Worm (Caenorhabditis elegans): ENCODE results near the gene nhr-18.

nhr-18 gene

ce11 chrV:2249310-2249709, 22.3 kb downstream of the nhr-18 start, which contains the start of gene cyp-33C6:
cyp-33C6 (minus strand) TSS chrV:2249410.
- no peak for TF ChIP-seq pqm-1 (tag; optimal IDR thresholded peaks at IDR 0.05)
- no peak for TF ChIP-seq elt-1 (tag; optimal IDR thresholded peaks at IDR 0.05)
- no peak for TF ChIP-seq egl-5 (tag; optimal IDR thresholded peaks at IDR 0.05)
- no peak for TF ChIP-seq nfya-1 (tag; optimal IDR thresholded peaks at IDR 0.05; ENCODE audit: insufficient read depth)
- TF ChIP-seq nhr-25 (tag; optimal IDR thresholded peaks at IDR 0.05): no peak
- TF ChIP-seq daf-12 (tag; optimal IDR thresholded peaks at IDR 0.05): no peak
- no peak for TF ChIP-seq nhr-23 (tag; optimal IDR thresholded peaks at IDR 0.05)
- TF ChIP-seq egl-27 (tag; optimal IDR thresholded peaks at IDR 0.05): no peak
- no peak for TF ChIP-seq nhr-67 (tag; optimal IDR thresholded peaks at IDR 0.05)
- TF ChIP-seq R02D3.7 (tag; optimal IDR thresholded peaks at IDR 0.05): no peak
- TF ChIP-seq ztf-4 (tag; optimal IDR thresholded peaks at IDR 0.05): no peak
- TF ChIP-seq ceh-28 (tag; optimal IDR thresholded peaks at IDR 0.05): no peak
- no peak for TF ChIP-seq fos-1 (tag; optimal IDR thresholded peaks at IDR 0.05)
- TF ChIP-seq elt-3 (tag; optimal IDR thresholded peaks at IDR 0.05): no peak
- no peak for TF ChIP-seq nhr-11 (tag; optimal IDR thresholded peaks at IDR 0.05)
- no peak for TF ChIP-seq nhr-237 (tag; optimal IDR thresholded peaks at IDR 0.05)

- TF ChIP-seq daf-12 (tag; optimal IDR thresholded peaks at IDR 0.05): no peak
- peak; percentile 71 for TF ChIP-seq jun-1 (tag; optimal IDR thresholded peaks at IDR 0.05)
- peak; percentile 15 for TF ChIP-seq ceh-28 (tag; optimal IDR thresholded peaks at IDR 0.05)
- TF ChIP-seq ama-1 (optimal IDR thresholded peaks at IDR 0.05): no peak
- peak; percentile 68 for TF ChIP-seq pqm-1 (tag; optimal IDR thresholded peaks at IDR 0.05)
- TF ChIP-seq pha-4 (tag; optimal IDR thresholded peaks at IDR 0.05): peak; percentile 72
- peak; percentile 20 for TF ChIP-seq nfya-1 (tag; optimal IDR thresholded peaks at IDR 0.05; ENCODE audit: insufficient read depth)
- TF ChIP-seq nhr-23 (tag; optimal IDR thresholded peaks at IDR 0.05): peak; percentile 19
- TF ChIP-seq elt-2 (tag; optimal IDR thresholded peaks at IDR 0.05): peak; percentile 78
These were observed 23.2 kb downstream of the nhr-18 start, which contains the start of gene cyp-33C7 for ce11 chrV:2250126-2250590. cyp-33C7 (plus strand) TSS chrV:2250540.

DNA sequence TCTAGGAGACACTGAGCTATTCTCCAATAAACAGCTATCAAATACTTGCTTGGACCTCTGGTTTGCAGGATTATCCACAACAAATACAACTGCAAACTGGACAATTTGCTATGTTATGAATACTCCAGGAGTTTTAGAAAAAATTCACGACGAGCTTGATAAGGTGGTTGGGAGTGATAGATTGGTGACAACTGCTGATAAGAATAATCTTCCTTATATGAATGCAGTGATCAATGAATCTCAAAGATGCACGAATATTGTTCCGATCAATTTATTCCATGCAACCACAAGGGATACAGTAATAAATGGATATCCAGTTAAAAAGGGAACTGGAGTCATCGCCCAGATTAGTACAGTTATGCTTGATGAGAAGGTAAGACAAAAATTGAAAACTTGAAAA, 24.8 kb downstream of the nhr-18 start:
- peak; percentile 55 for TF ChIP-seq elt-2 (tag; optimal IDR thresholded peaks at IDR 0.05)
- TF ChIP-seq fos-1 (tag; optimal IDR thresholded peaks at IDR 0.05): no peak
- TF ChIP-seq pqm-1 (tag; optimal IDR thresholded peaks at IDR 0.05): peak; percentile 13

- no peak for TF ChIP-seq ZK546.5 (tag; optimal IDR thresholded peaks at IDR 0.05)
- TF ChIP-seq lsy-12 (tag; optimal IDR thresholded peaks at IDR 0.05): no peak
- TF ChIP-seq mml-1 (tag; optimal IDR thresholded peaks at IDR 0.05): no peak
- no peak for TF ChIP-seq ceh-82 (tag; optimal IDR thresholded peaks at IDR 0.05)
- TF ChIP-seq nhr-25 (tag; optimal IDR thresholded peaks at IDR 0.05): no peak
- TF ChIP-seq nhr-67 (tag; optimal IDR thresholded peaks at IDR 0.05): no peak
- TF ChIP-seq nhr-76 (tag; optimal IDR thresholded peaks at IDR 0.05): no peak
- TF ChIP-seq fos-1 (tag; optimal IDR thresholded peaks at IDR 0.05): no peak
- no peak for TF ChIP-seq jun-1 (tag; optimal IDR thresholded peaks at IDR 0.05)
- no peak for TF ChIP-seq lin-39 (tag; optimal IDR thresholded peaks at IDR 0.05)
- no peak for TF ChIP-seq fkh-2 (tag; optimal IDR thresholded peaks at IDR 0.05)
- TF ChIP-seq sea-2 (GFP tag; optimal IDR thresholded peaks at IDR 0.05): no peak
- no peak for TF ChIP-seq elt-2 (tag; optimal IDR thresholded peaks at IDR 0.05)
- TF ChIP-seq elt-1 (tag; optimal IDR thresholded peaks at IDR 0.05): no peak
- no peak for TF ChIP-seq eor-1 (tag; optimal IDR thresholded peaks at IDR 0.05)
- TF ChIP-seq ceh-9 (tag; optimal IDR thresholded peaks at IDR 0.05): no peak
- TF ChIP-seq fkh-10 (GFP tag; optimal IDR thresholded peaks at IDR 0.05): no peak
- TF ChIP-seq mdl-1 (tag; optimal IDR thresholded peaks at IDR 0.05): no peak
- no peak for TF ChIP-seq R02D3.7 (tag; optimal IDR thresholded peaks at IDR 0.05)
These were observed 27.6 kb downstream of the nhr-18 start, which contains the start of gene str-253 for ce11 chrV:2254553-2255124. str-253 (minus strand) TSS chrV:2254603.

- peak; percentile 15 for TF ChIP-seq hmg-11 (tag; optimal IDR thresholded peaks at IDR 0.05)
These were observed 28.2 kb downstream of the nhr-18 start, which contains the start of gene F41B5.1 for ce11 chrV:2255191-2255590. F41B5.1 (plus strand) TSS chrV:2255533.
